Fruit fly (Drosophila melanogaster): ENCODE measurements around the gene eIF4EHP.

The eIF4EHP gene

dm6 chr3R:24108902-24109389, at the start of gene eIF4EHP, which contains the start of gene CG18428 (continued):
- TF ChIP-seq Bteb2 (GFP tag; optimal IDR thresholded peaks at IDR 0.05) (peak; percentile 90), h (optimal IDR thresholded peaks at IDR 0.05) (no peak), esg (GFP tag; conservative IDR thresholded peaks at IDR 0.05) (no peak), lbe (GFP tag; optimal IDR thresholded peaks at IDR 0.05) (peak; percentile 97), her (GFP tag; optimal IDR thresholded peaks at IDR 0.05) (peak; percentile 75), CG7556 (GFP tag; optimal IDR thresholded peaks at IDR 0.05) (peak; percentile 99), CG13624 (GFP tag; optimal IDR thresholded peaks at IDR 0.05) (peak; percentile 81), tup (GFP tag; optimal IDR thresholded peaks at IDR 0.05) (peak; percentile 93), CG7745 (tag; optimal IDR thresholded peaks at IDR 0.05) (peak; percentile 86), Xrp1 (GFP tag; IDR thresholded peaks at IDR 0.05) (no peak), CG2116 (GFP tag; optimal IDR thresholded peaks at IDR 0.05) (peak; percentile 89), Oli (tag; optimal IDR thresholded peaks at IDR 0.05) (peak; percentile 99), abd-A (tag; optimal IDR thresholded peaks at IDR 0.05) (peak; percentile 98), so (GFP tag; IDR thresholded peaks at IDR 0.05) (no peak), chif (GFP tag; optimal IDR thresholded peaks at IDR 0.05) (peak; percentile 79 to 88), gcm (GFP tag; optimal IDR thresholded peaks at IDR 0.05) (peak; percentile 100), Taf1 (GFP tag; IDR thresholded peaks at IDR 0.05) (no peak; the same call in 1 of the 2 replicates), pb (GFP tag; optimal IDR thresholded peaks at IDR 0.05) (peak; percentile 76), Fer2 (tag; optimal IDR thresholded peaks at IDR 0.05) (peak; percentile 100), CG1529 (GFP tag; optimal IDR thresholded peaks at IDR 0.05) (peak; percentile 98), CG33557 (GFP tag; optimal IDR thresholded peaks at IDR 0.05) (peak; percentile 100), ems (GFP tag; optimal IDR thresholded peaks at IDR 0.05) (peak; percentile 86), CG30431 (GFP tag; optimal IDR thresholded peaks at IDR 0.05) (peak; percentile 97), CG4282 (GFP tag; optimal IDR thresholded peaks at IDR 0.05) (no peak), CG8388 (GFP tag; optimal IDR thresholded peaks at IDR 0.05) (peak; percentile 98), CG1233 (GFP tag; optimal IDR thresholded peaks at IDR 0.05) (peak; percentile 99), Sox102F (GFP tag; optimal IDR thresholded peaks at IDR 0.05) (peak; percentile 99), CG1647 (GFP tag; optimal IDR thresholded peaks at IDR 0.05) (peak; percentile 87), Hmr (GFP tag; optimal IDR thresholded peaks at IDR 0.05) (peak; percentile 99), NC2β (GFP tag; optimal IDR thresholded peaks at IDR 0.05) (peak; percentile 79), Hsf (GFP tag; optimal IDR thresholded peaks at IDR 0.05) (peak; percentile 92), NfI (GFP tag; optimal IDR thresholded peaks at IDR 0.05) (peak; percentile 99), CG14710 (tag; optimal IDR thresholded peaks at IDR 0.05) (peak; percentile 99), corto (GFP tag; optimal IDR thresholded peaks at IDR 0.05) (peak; percentile 82), Kr (GFP tag; optimal IDR thresholded peaks at IDR 0.05) (peak; percentile 70), ATbp (GFP tag; optimal IDR thresholded peaks at IDR 0.05) (peak; percentile 97), CG6272 (GFP tag; IDR thresholded peaks at IDR 0.05) (peak; percentile 98), CG10274 (GFP tag; optimal IDR thresholded peaks at IDR 0.05) (peak; percentile 94), sens (GFP tag) (peak; percentile 98), Bdp1 (GFP tag; optimal IDR thresholded peaks at IDR 0.05) (peak; percentile 87), Hr3 (GFP tag; optimal IDR thresholded peaks at IDR 0.05) (peak; percentile 100), CG4730 (GFP tag; IDR thresholded peaks at IDR 0.05) (no peak), zf30C (GFP tag; optimal IDR thresholded peaks at IDR 0.05) (peak; percentile 68), CG11696 (GFP tag; IDR thresholded peaks at IDR 0.05) (peak; percentile 94), CG7271 (tag; optimal IDR thresholded peaks at IDR 0.05) (peak; percentile 97), ewg (GFP tag; optimal IDR thresholded peaks at IDR 0.05) (peak; percentile 96), tll (GFP tag; optimal IDR thresholded peaks at IDR 0.05) (peak in 1 of 2 experiments; percentile 55), fu2 (GFP tag; optimal IDR thresholded peaks at IDR 0.05) (peak; percentile 75), CG4707 (GFP tag; optimal IDR thresholded peaks at IDR 0.05) (peak; percentile 97), B-H1 (GFP tag; IDR thresholded peaks at IDR 0.05) (no peak; the same call in 2 of the 3 replicates), lilli (GFP tag; optimal IDR thresholded peaks at IDR 0.05) (peak; percentile 97)
